Worm (Caenorhabditis elegans) whole organism, early embryonic: ENCODE measurements around the gene bath-30.

Experiments used
- B0310.2 ChIP-seq: sonication (generic microtip); optimal IDR thresholded peaks from 2 replicates; lab custom pipeline; 2016; ENCODE audit warnings: mild to moderate bottlenecking, missing genetic modification characterization, missing compliant biosample characterization
- F13C5.2 ChIP-seq: sonication (generic microtip); optimal IDR thresholded peaks from 2 replicates; lab custom pipeline; 2017; ENCODE audit warnings: mild to moderate bottlenecking, missing genetic modification characterization, inconsistent platforms, missing compliant biosample characterization
- aly-1 ChIP-seq: sonication (generic microtip); optimal IDR thresholded peaks from 2 replicates; lab custom pipeline; 2016; ENCODE audit warnings: missing genetic modification characterization, missing compliant biosample characterization
- ama-1 ChIP-seq: fragments of 150-350 bp; optimal IDR thresholded peaks from 2 replicates; lab custom pipeline; 2014
- ceh-13 ChIP-seq: fragments of 200-800 bp; sonication (Bioruptor generic); optimal IDR thresholded peaks from 2 replicates; lab custom pipeline; 2018; ENCODE audit warnings: mild to moderate bottlenecking, missing genetic modification characterization, missing compliant biosample characterization
- ceh-36 ChIP-seq: sonication (generic microtip); optimal IDR thresholded peaks from 2 replicates; lab custom pipeline; 2016; ENCODE audit warnings: missing genetic modification characterization, inconsistent platforms, missing compliant biosample characterization
- ets-7 ChIP-seq: sonication (generic microtip); optimal IDR thresholded peaks from 2 replicates; lab custom pipeline; 2016; ENCODE audit warnings: missing genotype, missing genetic modification characterization, missing compliant biosample characterization
- flt-1 ChIP-seq: fragments of 200-800 bp; sonication (Bioruptor generic); IDR thresholded peaks from 2 replicates; pipeline ENCODE4 v1.3.6; 2022; ENCODE audit warnings: missing genetic modification characterization, missing compliant biosample characterization
- hmbx-1 ChIP-seq: sonication (generic microtip); optimal IDR thresholded peaks from 2 replicates; lab custom pipeline; 2016; ENCODE audit warnings: mild to moderate bottlenecking, missing genetic modification characterization, missing compliant biosample characterization
- hmg-4 ChIP-seq: fragments of 200-800 bp; sonication (Bioruptor generic); optimal IDR thresholded peaks from 2 replicates; lab custom pipeline; 2018; ENCODE audit warnings: mild to moderate bottlenecking, missing genetic modification characterization, missing compliant biosample characterization
- hnd-1 ChIP-seq: sonication (generic microtip); optimal IDR thresholded peaks from 2 replicates; lab custom pipeline; 2016; ENCODE audit warnings: missing genetic modification characterization, missing compliant biosample characterization
- pes-1 ChIP-seq: fragments of 200-800 bp; sonication (Bioruptor generic); IDR thresholded peaks from 2 replicates; pipeline ENCODE4 v1.3.6; 2022; ENCODE audit warnings: missing genetic modification reagents, missing genetic modification characterization, missing compliant biosample characterization
- scrt-1 ChIP-seq: fragments of 200-800 bp; sonication (Bioruptor generic); IDR thresholded peaks from 2 replicates; pipeline ENCODE4 v1.3.6; 2022; ENCODE audit warnings: missing genetic modification characterization, missing compliant biosample characterization
- sea-1 ChIP-seq: fragments of 200-800 bp; sonication (Bioruptor generic); conservative IDR thresholded peaks from 2 replicates; pipeline ENCODE4 v1.3.6; 2022; ENCODE audit warnings: missing genetic modification characterization, missing compliant biosample characterization
- tbx-11 ChIP-seq: fragments of 200-800 bp; sonication (Bioruptor generic); IDR thresholded peaks from 2 replicates; pipeline ENCODE4 v1.3.6; 2022; ENCODE audit warnings: missing genetic modification characterization, missing compliant biosample characterization
- tbx-37 ChIP-seq: fragments of 200-800 bp; sonication (Bioruptor generic); conservative IDR thresholded peaks from 2 replicates; pipeline ENCODE4 v1.3.6; 2022; ENCODE audit warnings: missing genetic modification reagents, missing genetic modification characterization, missing compliant biosample characterization
- tra-4 ChIP-seq: sonication (generic microtip); optimal IDR thresholded peaks from 2 replicates; lab custom pipeline; 2017; ENCODE audit warnings: missing genetic modification characterization, missing compliant biosample characterization

The bath-30 gene

DNA sequence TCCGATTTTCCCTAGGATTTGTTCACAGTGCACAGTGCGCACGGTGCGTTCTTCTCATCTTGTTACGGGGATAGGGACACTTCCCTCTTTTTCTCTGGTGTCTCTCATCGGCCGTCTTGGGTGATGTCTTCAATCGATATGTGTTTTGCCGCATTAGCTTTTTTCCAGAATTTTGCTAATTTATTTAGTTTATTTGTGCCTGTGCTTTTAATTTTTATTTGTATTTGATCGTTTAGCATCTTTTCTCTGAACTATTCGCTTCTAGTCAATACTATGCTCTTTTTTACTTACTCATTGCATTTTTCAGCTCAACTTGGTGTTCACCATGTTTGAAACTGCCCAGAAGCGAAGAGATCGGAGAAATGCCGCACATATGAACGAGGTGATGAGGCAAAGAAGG, 5.9 kb downstream of the bath-30 start, which contains the start of gene F14D2.5:
TSS of gene F14D2.5 (plus strand) at position 301 of the 400 bp plus-strand sequence.
- no peak for TF ChIP-seq ceh-36 (tag; lab: Kevin White, UChicago)
- TF ChIP-seq flt-1 (GFP tag; lab: Robert Waterston, UW) = no peak
- TF ChIP-seq tra-4 (tag; lab: Kevin White, UChicago) = no peak
- no peak for TF ChIP-seq aly-1 (tag; lab: Kevin White, UChicago)
- TF ChIP-seq scrt-1 (GFP tag; lab: Robert Waterston, UW) = no peak
- no peak for TF ChIP-seq hnd-1
- no peak for TF ChIP-seq F13C5.2 (tag; lab: Kevin White, UChicago)
- no peak for TF ChIP-seq hmg-4 (GFP tag; lab: Kevin White, UChicago)
- no peak for TF ChIP-seq ama-1
- TF ChIP-seq ets-7 (tag; lab: Kevin White, UChicago) = no peak

DNA sequence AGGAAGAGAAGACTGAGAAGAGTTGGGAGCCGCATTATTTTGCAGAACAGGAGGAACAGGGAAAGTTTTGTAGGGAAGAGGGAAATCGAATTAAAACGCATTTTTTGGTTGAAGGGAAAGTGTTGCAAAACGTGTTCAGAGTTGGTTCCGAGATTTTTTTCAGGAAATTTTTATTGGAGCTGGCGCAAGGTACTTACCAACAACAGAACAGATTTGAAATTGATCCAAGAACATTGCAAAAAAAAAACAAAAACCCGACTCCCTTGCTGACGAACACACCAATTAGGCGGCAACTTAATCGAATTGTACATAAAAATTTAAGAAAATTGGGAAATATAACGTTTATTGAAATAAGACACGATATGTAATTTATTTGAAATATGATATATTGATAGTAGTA, 7.6 kb downstream of the bath-30 start, which contains the start of gene F14D2.7:
TSS of gene F14D2.7 (minus strand) at position 101 of the 400 bp plus-strand sequence.
- TF ChIP-seq flt-1 (GFP tag; lab: Robert Waterston, UW) (no peak), hmg-4 (GFP tag; lab: Kevin White, UChicago) (no peak), pes-1 (no peak), ceh-13 (GFP tag; lab: Kevin White, UChicago) (no peak), hnd-1 (no peak), tbx-37 (no peak), ama-1 (no peak), B0310.2 (tag; lab: Kevin White, UChicago) (no peak), sea-1 (GFP tag; lab: Robert Waterston, UW) (no peak), tra-4 (tag; lab: Kevin White, UChicago) (no peak), F13C5.2 (tag; lab: Kevin White, UChicago) (no peak), hmbx-1 (tag; lab: Kevin White, UChicago) (no peak), tbx-11 (GFP tag; lab: Robert Waterston, UW) (no peak), ceh-36 (tag; lab: Kevin White, UChicago) (no peak), aly-1 (tag; lab: Kevin White, UChicago) (no peak), scrt-1 (GFP tag; lab: Robert Waterston, UW) (no peak), ets-7 (tag; lab: Kevin White, UChicago) (no peak)

DNA sequence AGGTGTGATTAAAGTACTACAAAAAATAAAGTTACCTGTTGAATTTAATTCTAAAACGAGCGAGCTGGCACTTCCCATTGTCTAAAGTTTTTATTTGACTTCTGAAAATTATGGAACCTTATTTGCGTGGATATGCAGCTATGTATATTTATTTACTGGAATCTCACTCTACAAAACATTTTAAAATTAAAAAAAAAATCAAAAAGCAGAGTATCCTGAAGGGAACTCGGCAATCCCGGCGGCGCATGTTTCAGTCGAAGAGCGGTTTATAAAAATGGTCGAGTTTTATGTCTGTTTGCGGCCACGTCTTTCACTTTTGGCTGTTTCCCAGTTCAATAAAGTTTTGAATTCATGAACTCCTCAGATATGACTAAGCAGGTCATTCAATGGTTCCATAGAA, 9.1 kb downstream of the bath-30 start, which contains the start of gene F14D2.19:
TSS of gene F14D2.19 (minus strand) at position 101 of the 400 bp plus-strand sequence.
- TF ChIP-seq tbx-11 (GFP tag; lab: Robert Waterston, UW) = no peak
- TF ChIP-seq ceh-36 (tag; lab: Kevin White, UChicago) = no peak
- TF ChIP-seq sea-1 (GFP tag; lab: Robert Waterston, UW) = no peak
- no peak for TF ChIP-seq flt-1 (GFP tag; lab: Robert Waterston, UW)
- TF ChIP-seq ceh-13 (GFP tag; lab: Kevin White, UChicago) = no peak
- TF ChIP-seq ama-1 = no peak
- TF ChIP-seq tbx-37 = no peak
- TF ChIP-seq B0310.2 (tag; lab: Kevin White, UChicago) = no peak
- no peak for TF ChIP-seq hmbx-1 (tag; lab: Kevin White, UChicago)
- TF ChIP-seq hnd-1 = no peak

DNA sequence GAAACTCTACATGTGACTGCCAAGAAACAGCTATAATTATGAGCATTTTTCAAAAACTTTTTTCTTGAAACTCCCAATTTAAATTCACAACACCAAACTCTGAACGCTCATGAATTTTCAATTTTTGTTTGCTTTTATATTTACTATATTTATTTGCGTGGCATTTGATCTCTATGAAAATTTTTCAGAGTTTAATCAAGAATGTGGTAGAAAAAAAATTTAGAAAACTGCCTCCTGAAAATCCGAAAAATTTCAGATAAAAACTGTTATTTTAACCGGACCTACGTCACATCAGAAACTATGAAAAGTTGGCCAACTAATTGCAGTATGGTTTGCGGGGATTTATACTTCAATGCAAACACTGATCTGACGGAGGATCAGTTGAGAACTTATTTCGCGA, 14.1 kb downstream of the bath-30 start, which contains the start of gene irld-27:
TSS of gene irld-27 (plus strand) at position 301 of the 400 bp plus-strand sequence.
- TF ChIP-seq ets-7 (tag; lab: Kevin White, UChicago) (no peak), tra-4 (tag; lab: Kevin White, UChicago) (no peak)

DNA sequence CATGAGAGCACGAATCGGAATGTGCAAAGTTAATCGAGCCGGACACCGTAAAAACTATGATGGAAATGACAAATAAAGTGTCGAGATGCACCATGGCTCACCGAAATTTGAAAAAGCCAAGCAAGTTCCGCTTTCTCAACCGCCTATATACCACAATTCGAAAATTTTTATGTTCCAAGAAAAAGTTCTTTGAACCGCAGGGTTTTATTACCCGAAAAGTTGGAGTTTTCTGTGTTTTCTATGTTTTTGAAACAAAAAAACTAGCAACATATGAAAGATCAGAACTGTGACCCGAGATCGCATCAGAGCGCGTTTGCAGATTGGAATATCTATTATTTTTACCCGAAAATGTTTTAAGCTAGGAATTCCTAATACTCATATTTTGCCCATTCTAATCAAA, 19.1 kb downstream of the bath-30 start, which contains the start of gene Y46D2A.3:
TSS of gene Y46D2A.3 (minus strand) at position 101 of the 400 bp plus-strand sequence.
- TF ChIP-seq tbx-11 (GFP tag; lab: Robert Waterston, UW) (no peak), ceh-36 (tag; lab: Kevin White, UChicago) (no peak), ama-1 (no peak), flt-1 (GFP tag; lab: Robert Waterston, UW) (no peak), pes-1 (no peak), B0310.2 (tag; lab: Kevin White, UChicago) (no peak), tra-4 (tag; lab: Kevin White, UChicago) (no peak), hnd-1 (no peak), tbx-37 (no peak), hmbx-1 (tag; lab: Kevin White, UChicago) (no peak), aly-1 (tag; lab: Kevin White, UChicago) (no peak), ceh-13 (GFP tag; lab: Kevin White, UChicago) (no peak), scrt-1 (GFP tag; lab: Robert Waterston, UW) (no peak), sea-1 (GFP tag; lab: Robert Waterston, UW) (no peak)

DNA sequence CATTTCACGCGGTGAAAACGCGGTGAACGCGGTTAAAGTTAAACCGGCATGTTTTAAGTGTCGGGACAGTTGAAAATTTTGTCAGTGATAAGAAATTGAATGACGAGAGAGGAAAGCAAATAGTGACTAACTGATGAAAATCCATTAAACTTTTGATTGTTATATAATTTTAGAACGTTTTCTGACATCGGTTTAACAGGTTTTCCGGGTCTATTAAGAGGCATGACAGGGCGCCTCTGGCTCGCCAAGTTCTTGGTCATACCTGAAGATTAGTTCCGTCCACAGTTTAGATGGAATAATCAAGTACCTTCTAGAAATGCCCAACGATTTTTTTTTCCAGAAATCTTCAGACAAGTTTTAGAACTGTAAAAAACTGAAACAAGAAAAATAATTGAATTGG, 23.0 kb downstream of the bath-30 start, which contains the start of gene Y46D2A.2:
TSS of gene Y46D2A.2 (minus strand) at position 101 of the 400 bp plus-strand sequence.
- no peak for TF ChIP-seq ets-7 (tag; lab: Kevin White, UChicago)
- TF ChIP-seq tbx-37 = no peak
- no peak for TF ChIP-seq B0310.2 (tag; lab: Kevin White, UChicago)
- no peak for TF ChIP-seq aly-1 (tag; lab: Kevin White, UChicago)
- TF ChIP-seq tbx-11 (GFP tag; lab: Robert Waterston, UW) = no peak
- TF ChIP-seq ama-1 = no peak
- no peak for TF ChIP-seq sea-1 (GFP tag; lab: Robert Waterston, UW)
- no peak for TF ChIP-seq flt-1 (GFP tag; lab: Robert Waterston, UW)
- TF ChIP-seq tra-4 (tag; lab: Kevin White, UChicago) = no peak
- no peak for TF ChIP-seq pes-1
- TF ChIP-seq hmbx-1 (tag; lab: Kevin White, UChicago) = no peak
- no peak for TF ChIP-seq hnd-1
- TF ChIP-seq ceh-13 (GFP tag; lab: Kevin White, UChicago) = no peak
- no peak for TF ChIP-seq scrt-1 (GFP tag; lab: Robert Waterston, UW)
- TF ChIP-seq F13C5.2 (tag; lab: Kevin White, UChicago) = no peak
- no peak for TF ChIP-seq hmg-4 (GFP tag; lab: Kevin White, UChicago)
- no peak for TF ChIP-seq ceh-36 (tag; lab: Kevin White, UChicago)

DNA sequence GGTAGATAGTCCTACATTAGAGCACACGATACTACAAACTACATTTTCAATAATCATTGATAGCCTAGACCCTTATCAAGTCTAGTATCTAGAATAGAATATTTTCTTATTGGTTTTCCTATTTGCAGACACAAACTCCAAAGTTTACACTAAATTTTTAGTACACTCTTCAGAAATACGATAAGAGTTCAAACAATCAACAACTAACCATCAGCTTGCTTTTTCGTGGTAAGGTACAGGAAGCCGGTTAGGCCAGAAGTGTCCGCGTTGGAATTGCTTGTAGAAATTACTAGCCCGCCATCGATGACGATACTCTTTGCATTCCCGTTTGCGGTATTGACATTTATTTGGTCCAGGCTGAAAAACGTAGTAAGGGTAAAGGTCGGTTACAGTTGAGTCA, 23.9 kb downstream of the bath-30 start, which contains the start of gene Y46D2A.1:
TSS of gene Y46D2A.1 (plus strand) at position 301 of the 400 bp plus-strand sequence.
- TF ChIP-seq ceh-13 (GFP tag; lab: Kevin White, UChicago) = no peak
- TF ChIP-seq flt-1 (GFP tag; lab: Robert Waterston, UW) = no peak
- no peak for TF ChIP-seq pes-1
- TF ChIP-seq ceh-36 (tag; lab: Kevin White, UChicago) = no peak
- no peak for TF ChIP-seq hnd-1
- TF ChIP-seq ama-1 = no peak
- TF ChIP-seq scrt-1 (GFP tag; lab: Robert Waterston, UW) = no peak
- TF ChIP-seq hmg-4 (GFP tag; lab: Kevin White, UChicago) = no peak
- TF ChIP-seq sea-1 (GFP tag; lab: Robert Waterston, UW) = no peak
- TF ChIP-seq tra-4 (tag; lab: Kevin White, UChicago) = no peak
- no peak for TF ChIP-seq aly-1 (tag; lab: Kevin White, UChicago)
- no peak for TF ChIP-seq tbx-11 (GFP tag; lab: Robert Waterston, UW)
- TF ChIP-seq tbx-37 = no peak
- no peak for TF ChIP-seq hmbx-1 (tag; lab: Kevin White, UChicago)
- no peak for TF ChIP-seq ets-7 (tag; lab: Kevin White, UChicago)
- no peak for TF ChIP-seq B0310.2 (tag; lab: Kevin White, UChicago)
- TF ChIP-seq F13C5.2 (tag; lab: Kevin White, UChicago) = no peak
